Worm (Caenorhabditis elegans): ENCODE results near the gene ZK1086.2.

Gene ZK1086.2

ce11 chrX:13770508-13770978 lies 22.9 kb downstream of the ZK1086.2 start, which contains the start of gene nkb-3:
nkb-3 (minus strand) TSS chrX:13770558.
- TF ChIP-seq tlp-1 (tag; optimal IDR thresholded peaks at IDR 0.05): no peak
- no peak for TF ChIP-seq sptf-1 (tag; optimal IDR thresholded peaks at IDR 0.05)
- TF ChIP-seq lin-14 (GFP tag; optimal IDR thresholded peaks at IDR 0.05): peak; percentile 62
- TF ChIP-seq unc-86 (tag; optimal IDR thresholded peaks at IDR 0.05): peak; percentile 11
- TF ChIP-seq fkh-10 (GFP tag; optimal IDR thresholded peaks at IDR 0.05): peak; percentile 18
- no peak for TF ChIP-seq unc-30 (tag; optimal IDR thresholded peaks at IDR 0.05)
- no peak for TF ChIP-seq ceh-90 (tag; optimal IDR thresholded peaks at IDR 0.05)
- TF ChIP-seq mep-1 (tag; optimal IDR thresholded peaks at IDR 0.05): peak; percentile 18
- TF ChIP-seq nhr-19 (GFP tag; conservative IDR thresholded peaks at IDR 0.05): no peak
- TF ChIP-seq fos-1 (tag; optimal IDR thresholded peaks at IDR 0.05): no peak
- TF ChIP-seq isw-1 (GFP tag; IDR thresholded peaks at IDR 0.05): no peak

- no peak for TF ChIP-seq pag-3 (tag; optimal IDR thresholded peaks at IDR 0.05; ENCODE audit: borderline replicate concordance, insufficient read depth)
- TF ChIP-seq nhr-71 (tag; optimal IDR thresholded peaks at IDR 0.05): peak; percentile 73
- TF ChIP-seq ama-1 (optimal IDR thresholded peaks at IDR 0.05): no peak
- peak; percentile 7 to 21 for TF ChIP-seq efl-1 (optimal IDR thresholded peaks at IDR 0.05)
- TF ChIP-seq efl-1 (GFP tag; optimal IDR thresholded peaks at IDR 0.05 in 1 of 2): no peak
- peak; percentile 0 for TF ChIP-seq lin-13 (GFP tag; optimal IDR thresholded peaks at IDR 0.05)
- TF ChIP-seq elt-3 (tag; optimal IDR thresholded peaks at IDR 0.05): no peak
- peak; percentile 12 for TF ChIP-seq ceh-8 (GFP tag; optimal IDR thresholded peaks at IDR 0.05)
- peak; percentile 32 for TF ChIP-seq xbp-1 (tag; optimal IDR thresholded peaks at IDR 0.05)
- peak; percentile 14 to 61 for TF ChIP-seq lsy-2 (tag; optimal IDR thresholded peaks at IDR 0.05)
- no peak for TF ChIP-seq unc-130 (tag; optimal IDR thresholded peaks at IDR 0.05)
- TF ChIP-seq ceh-82 (tag; optimal IDR thresholded peaks at IDR 0.05): peak in 1 of 3 experiments; percentile 32
- no peak for TF ChIP-seq hpl-2 (GFP tag; optimal IDR thresholded peaks at IDR 0.05)
- peak; percentile 15 for TF ChIP-seq swsn-7 (tag; optimal IDR thresholded peaks at IDR 0.05)
- no peak for TF ChIP-seq C16A3.4 (tag; optimal IDR thresholded peaks at IDR 0.05)
- TF ChIP-seq fos-1 (tag; optimal IDR thresholded peaks at IDR 0.05): peak; percentile 7
- no peak for TF ChIP-seq tlp-1 (tag; optimal IDR thresholded peaks at IDR 0.05)
- TF ChIP-seq Y116A8C.19 (tag; optimal IDR thresholded peaks at IDR 0.05; ENCODE audit: borderline replicate concordance): no peak
- TF ChIP-seq mef-2 (tag; optimal IDR thresholded peaks at IDR 0.05): peak; percentile 33
- peak; percentile 93 for TF ChIP-seq lin-14 (GFP tag; optimal IDR thresholded peaks at IDR 0.05)
- no peak for TF ChIP-seq ets-5 (GFP tag; IDR thresholded peaks at IDR 0.05)
- TF ChIP-seq nhr-237 (tag; optimal IDR thresholded peaks at IDR 0.05): no peak
- TF ChIP-seq dpl-1 (GFP tag; optimal IDR thresholded peaks at IDR 0.05): peak in 1 of 3 experiments; percentile 18
- no peak for TF ChIP-seq irx-1 (tag; optimal IDR thresholded peaks at IDR 0.05)
- TF ChIP-seq fkh-10 (GFP tag; optimal IDR thresholded peaks at IDR 0.05): peak; percentile 88
- peak; percentile 52 for TF ChIP-seq unc-86 (tag; optimal IDR thresholded peaks at IDR 0.05)
- peak; percentile 8 for TF ChIP-seq ces-1 (GFP tag; optimal IDR thresholded peaks at IDR 0.05)
- TF ChIP-seq tbx-2 (tag; optimal IDR thresholded peaks at IDR 0.05): peak; percentile 64
- TF ChIP-seq fkh-8 (tag; optimal IDR thresholded peaks at IDR 0.05): peak; percentile 81
- TF ChIP-seq nhr-84 (tag; optimal IDR thresholded peaks at IDR 0.05): no peak
- peak; percentile 16 for TF ChIP-seq snu-23 (GFP tag; optimal IDR thresholded peaks at IDR 0.05)
- peak; percentile 63 for TF ChIP-seq zag-1 (tag; optimal IDR thresholded peaks at IDR 0.05)
- TF ChIP-seq mdl-1 (tag; optimal IDR thresholded peaks at IDR 0.05): peak in 1 of 2 experiments; percentile 0
- TF ChIP-seq blmp-1 (tag; optimal IDR thresholded peaks at IDR 0.05): peak; percentile 3
- peak; percentile 21 for TF ChIP-seq nhr-20 (tag; optimal IDR thresholded peaks at IDR 0.05)
- no peak for TF ChIP-seq sup-37 (GFP tag; optimal IDR thresholded peaks at IDR 0.05)
- TF ChIP-seq elt-2 (tag; optimal IDR thresholded peaks at IDR 0.05): no peak
- TF ChIP-seq ceh-90 (tag; optimal IDR thresholded peaks at IDR 0.05): no peak
- peak; percentile 50 for TF ChIP-seq nhr-47 (tag; optimal IDR thresholded peaks at IDR 0.05)
- TF ChIP-seq mep-1 (tag; optimal IDR thresholded peaks at IDR 0.05): peak; percentile 54
- no peak for TF ChIP-seq egl-13 (tag; optimal IDR thresholded peaks at IDR 0.05)
- peak in 1 of 2 experiments; percentile 4 for TF ChIP-seq egl-27 (tag; optimal IDR thresholded peaks at IDR 0.05)
- TF ChIP-seq isw-1 (GFP tag; IDR thresholded peaks at IDR 0.05): peak; percentile 19; the same call in 1 of the 2 replicates
- no peak for TF ChIP-seq unc-62 (GFP tag; optimal IDR thresholded peaks at IDR 0.05)
- TF ChIP-seq skn-1 (tag; optimal IDR thresholded peaks at IDR 0.05): no peak
- peak; percentile 18 for TF ChIP-seq rnt-1 (tag; optimal IDR thresholded peaks at IDR 0.05)
- no peak for TF ChIP-seq fkh-4 (tag; optimal IDR thresholded peaks at IDR 0.05; ENCODE audit: borderline replicate concordance)
Observed at ce11 chrX:13768562-13768961, 24.9 kb downstream of the ZK1086.2 start.

Data from whole organism, L1 larva.